Fruit fly (Drosophila melanogaster): ENCODE data around the gene CG11380.

Gene CG11380

dm6 chrX:1171018-1171417 lies 20.1 kb upstream of the CG11380 start (continued):
- no peak for TF ChIP-seq sc (optimal IDR thresholded peaks at IDR 0.05)
- no peak for TF ChIP-seq sc (GFP tag; optimal IDR thresholded peaks at IDR 0.05)
- no peak for TF ChIP-seq sd (tag; optimal IDR thresholded peaks at IDR 0.05)
- TF ChIP-seq CG2120 (GFP tag; optimal IDR thresholded peaks at IDR 0.05): peak; percentile 68
- TF ChIP-seq ATbp (GFP tag; optimal IDR thresholded peaks at IDR 0.05): peak; percentile 23
- TF ChIP-seq ewg (GFP tag; optimal IDR thresholded peaks at IDR 0.05): no peak
- peak; percentile 11 for TF ChIP-seq CG12219 (GFP tag; optimal IDR thresholded peaks at IDR 0.05)
- TF ChIP-seq nmo (GFP tag; optimal IDR thresholded peaks at IDR 0.05): peak; percentile 57
- TF ChIP-seq CG17829 (tag; optimal IDR thresholded peaks at IDR 0.05): peak; percentile 32
- peak; percentile 49 for TF ChIP-seq org-1 (GFP tag; optimal IDR thresholded peaks at IDR 0.05)
- TF ChIP-seq CG3847 (GFP tag; IDR thresholded peaks at IDR 0.05): 0 out of 2 replicates have a peak, but pooled peaks have one; percentile 25
- TF ChIP-seq CG12391 (tag; optimal IDR thresholded peaks at IDR 0.05): peak; percentile 37
- no peak for TF ChIP-seq CG2129 (GFP tag; IDR thresholded peaks at IDR 0.05; ENCODE audit: partially characterized antibody)
- peak; percentile 28 for TF ChIP-seq Hr3 (GFP tag; optimal IDR thresholded peaks at IDR 0.05)
- TF ChIP-seq CG6765 (GFP tag; optimal IDR thresholded peaks at IDR 0.05): peak; percentile 49
- no peak for TF ChIP-seq CG1832 (GFP tag; optimal IDR thresholded peaks at IDR 0.05)
- no peak for TF ChIP-seq knrl (GFP tag; IDR thresholded peaks at IDR 0.05; ENCODE audit: partially characterized antibody)
- TF ChIP-seq tgo (GFP tag; IDR thresholded peaks at IDR 0.05): peak; percentile 32; the same call in 2 of the 3 replicates
- TF ChIP-seq Ssrp (tag; optimal IDR thresholded peaks at IDR 0.05): peak; percentile 1
- no peak for TF ChIP-seq CG3838 (GFP tag; optimal IDR thresholded peaks at IDR 0.05)
- peak; percentile 31; the same call in 1 of the 2 replicates for TF ChIP-seq ranshi (GFP tag; IDR thresholded peaks at IDR 0.05)
- no peak for TF ChIP-seq HLH54F (GFP tag; optimal IDR thresholded peaks at IDR 0.05)
- no peak for TF ChIP-seq Oaz (GFP tag; IDR thresholded peaks at IDR 0.05)
- TF ChIP-seq pb (GFP tag; optimal IDR thresholded peaks at IDR 0.05): no peak
- peak; percentile 35 for TF ChIP-seq CG10979 (tag; optimal IDR thresholded peaks at IDR 0.05)
- TF ChIP-seq CG10267 (tag; optimal IDR thresholded peaks at IDR 0.05): peak; percentile 8
- no peak for TF ChIP-seq ac (GFP tag; optimal IDR thresholded peaks at IDR 0.05)
- TF ChIP-seq CG31224 (GFP tag; IDR thresholded peaks at IDR 0.05): no peak
- TF ChIP-seq cwo (GFP tag; optimal IDR thresholded peaks at IDR 0.05): peak; percentile 54
- TF ChIP-seq Eip74EF (GFP tag; optimal IDR thresholded peaks at IDR 0.05): peak in 1 of 2 experiments; percentile 31
- peak; percentile 27 for TF ChIP-seq dmrt11E (tag; optimal IDR thresholded peaks at IDR 0.05)
- TF ChIP-seq sr (GFP tag; IDR thresholded peaks at IDR 0.05): no peak
- TF ChIP-seq Max (GFP tag; optimal IDR thresholded peaks at IDR 0.05): peak; percentile 22
- TF ChIP-seq Ets65A (GFP tag): peak; percentile 60
- no peak for TF ChIP-seq wor (GFP tag; IDR thresholded peaks at IDR 0.05)
- TF ChIP-seq CG31441 (GFP tag; IDR thresholded peaks at IDR 0.05): peak; percentile 48
- peak; percentile 9 for TF ChIP-seq CG9817 (tag; optimal IDR thresholded peaks at IDR 0.05)
- peak in 1 of 2 experiments; percentile 22 for TF ChIP-seq chif (GFP tag; optimal IDR thresholded peaks at IDR 0.05)
- no peak for TF ChIP-seq CG14441 (GFP tag; IDR thresholded peaks at IDR 0.05)
- TF ChIP-seq CG4424 (GFP tag; optimal IDR thresholded peaks at IDR 0.05): peak; percentile 44
- no peak for TF ChIP-seq HLH4C (GFP tag; IDR thresholded peaks at IDR 0.05; ENCODE audit: partially characterized antibody)
- TF ChIP-seq CG16815 (GFP tag; optimal IDR thresholded peaks at IDR 0.05): peak; percentile 4
- peak; percentile 84 for TF ChIP-seq Deaf1 (tag; optimal IDR thresholded peaks at IDR 0.05)
- TF ChIP-seq CG12659 (GFP tag; optimal IDR thresholded peaks at IDR 0.05): peak; percentile 56
- peak; percentile 11 for TF ChIP-seq Blimp-1 (GFP tag; optimal IDR thresholded peaks at IDR 0.05)
- TF ChIP-seq CG11560 (tag; IDR thresholded peaks at IDR 0.05): no peak
- TF ChIP-seq Hmx (GFP tag; optimal IDR thresholded peaks at IDR 0.05): no peak
- TF ChIP-seq Sox100B (GFP tag; optimal IDR thresholded peaks at IDR 0.05): peak; percentile 49
- peak; percentile 47 for TF ChIP-seq CG4328 (GFP tag; optimal IDR thresholded peaks at IDR 0.05)
- TF ChIP-seq BtbVII (GFP tag; optimal IDR thresholded peaks at IDR 0.05): peak; percentile 61
